Fruit fly (Drosophila melanogaster) whole organism, prepupa: ENCODE measurements around the gene CG31178.
A peak's percentile ranks its signal among the peaks of the same experiment; 100 is the strongest.

Source experiments
- Blimp-1 ChIP-seq: fragments of 200-800 bp; sonication (Bioruptor generic); optimal IDR thresholded peaks from 3 replicates; lab custom pipeline; 2017; ENCODE audit warnings: missing biosample characterization, missing genetic modification characterization, mild to moderate bottlenecking, moderate library complexity, missing genetic modification reagents
- CG10631 ChIP-seq: fragments of 200-800 bp; sonication (Bioruptor generic); optimal IDR thresholded peaks from 2 replicates; lab custom pipeline; 2016; ENCODE audit warnings: missing biosample characterization, missing genetic modification characterization
- CG11762 ChIP-seq: fragments of 200-800 bp; sonication (Bioruptor generic); optimal IDR thresholded peaks from 3 replicates; lab custom pipeline; 2016; ENCODE audit warnings: missing biosample characterization, missing genetic modification characterization; ENCODE audit not compliant: insufficient read depth
- CG1621 ChIP-seq: fragments of 200-800 bp; sonication (Bioruptor generic); optimal IDR thresholded peaks from 3 replicates; lab custom pipeline; 2018; ENCODE audit warnings: missing biosample characterization, mild to moderate bottlenecking, missing genetic modification characterization
- CG16779 ChIP-seq: fragments of 200-800 bp; sonication (Bioruptor generic); optimal IDR thresholded peaks from 3 replicates; lab custom pipeline; 2017; ENCODE audit warnings: missing biosample characterization, mild to moderate bottlenecking, missing genetic modification characterization
- CG3032 ChIP-seq: fragments of 200-800 bp; optimal IDR thresholded peaks from 2 replicates; lab custom pipeline; 2019; ENCODE audit warnings: missing biosample characterization, mild to moderate bottlenecking, missing genetic modification characterization, moderate library complexity
- CG31627 ChIP-seq: fragments of 200-800 bp; sonication (Bioruptor generic); optimal IDR thresholded peaks from 3 replicates; lab custom pipeline; 2016; ENCODE audit warnings: missing biosample characterization, missing genetic modification characterization
- CG32006 ChIP-seq: fragments of 200-800 bp; sonication (Bioruptor generic); optimal IDR thresholded peaks from 3 replicates; lab custom pipeline; 2017; ENCODE audit warnings: missing biosample characterization, mild to moderate bottlenecking, missing genetic modification characterization
- CG34406 ChIP-seq: fragments of 200-800 bp; sonication (Bioruptor generic); optimal IDR thresholded peaks from 3 replicates; lab custom pipeline; 2016; ENCODE audit warnings: missing biosample characterization, missing genetic modification characterization
- CG4318 ChIP-seq: fragments of 200-800 bp; sonication (Bioruptor generic); optimal IDR thresholded peaks from 3 replicates; lab custom pipeline; 2017; ENCODE audit warnings: missing biosample characterization, mild to moderate bottlenecking, missing genetic modification characterization
- CG6276 ChIP-seq: fragments of 200-800 bp; sonication (Bioruptor generic); optimal IDR thresholded peaks from 2 replicates; lab custom pipeline; 2017; ENCODE audit warnings: missing biosample characterization, mild to moderate bottlenecking, missing genetic modification characterization
- CG6792 ChIP-seq: fragments of 200-800 bp; sonication (Bioruptor generic); optimal IDR thresholded peaks from 3 replicates; lab custom pipeline; 2016; ENCODE audit warnings: missing biosample characterization, missing genetic modification characterization
- CG6808 ChIP-seq: fragments of 200-800 bp; sonication (Bioruptor generic); optimal IDR thresholded peaks from 3 replicates; lab custom pipeline; 2017; ENCODE audit warnings: missing biosample characterization, missing genetic modification characterization, mild to moderate bottlenecking, moderate library complexity, missing genetic modification reagents
- CG6854 ChIP-seq: fragments of 200-800 bp; sonication (Bioruptor generic); optimal IDR thresholded peaks from 2 replicates; lab custom pipeline; 2017; ENCODE audit warnings: missing biosample characterization, mild to moderate bottlenecking, missing genetic modification characterization
- CG7368 ChIP-seq: fragments of 200-800 bp; sonication (Bioruptor generic); optimal IDR thresholded peaks from 3 replicates; lab custom pipeline; 2016; ENCODE audit warnings: missing biosample characterization, missing genetic modification characterization
- CG8119 ChIP-seq: fragments of 200-800 bp; sonication (Bioruptor generic); IDR thresholded peaks from 3 replicates; pipeline ENCODE4 v1.3.6; 2022; ENCODE audit warnings: missing biosample characterization, missing genetic modification characterization
- CG8319 ChIP-seq: fragments of 200-800 bp; sonication (Bioruptor generic); optimal IDR thresholded peaks from 3 replicates; lab custom pipeline; 2016; ENCODE audit warnings: missing biosample characterization, missing genetic modification characterization
- CG8632 ChIP-seq: fragments of 200-800 bp; sonication (Bioruptor generic); optimal IDR thresholded peaks from 3 replicates; lab custom pipeline; 2016; ENCODE audit warnings: missing biosample characterization, missing genetic modification characterization
- CG9139 ChIP-seq: fragments of 200-800 bp; sonication (Bioruptor generic); optimal IDR thresholded peaks from 3 replicates; lab custom pipeline; 2017; ENCODE audit warnings: missing biosample characterization, mild to moderate bottlenecking, missing genetic modification characterization
- Eip78C ChIP-seq: fragments of 200-800 bp; sonication (Bioruptor generic); peaks from one replicate; lab custom pipeline; 2016; ENCODE audit warnings: missing biosample characterization, missing genetic modification characterization
- Ets21C ChIP-seq: fragments of 200-800 bp; sonication (Bioruptor generic); optimal IDR thresholded peaks from 3 replicates; lab custom pipeline; 2016; ENCODE audit warnings: missing biosample characterization, missing genetic modification characterization
- Ets96B ChIP-seq: fragments of 200-800 bp; optimal IDR thresholded peaks from 2 replicates; lab custom pipeline; 2019; ENCODE audit warnings: missing biosample characterization, mild to moderate bottlenecking, missing genetic modification characterization, moderate library complexity
- Gug ChIP-seq: fragments of 200-800 bp; sonication (Bioruptor generic); IDR thresholded peaks from 2 replicates; pipeline ENCODE4 v1.3.6; 2022; ENCODE audit warnings: missing biosample characterization, missing genetic modification characterization
- Hr38 ChIP-seq: sonication (Bioruptor generic); optimal IDR thresholded peaks from 2 replicates; lab custom pipeline; 2016; ENCODE audit warnings: missing biosample characterization, missing genetic modification characterization
- Hr4 ChIP-seq: fragments of 200-800 bp; sonication (Bioruptor generic); optimal IDR thresholded peaks from 3 replicates; lab custom pipeline; 2016; ENCODE audit warnings: missing biosample characterization, missing genetic modification characterization
- Lpt ChIP-seq: fragments of 200-800 bp; sonication (Bioruptor generic); optimal IDR thresholded peaks from 3 replicates; lab custom pipeline; 2016; ENCODE audit warnings: missing biosample characterization, missing genetic modification characterization
- Met ChIP-seq: fragments of 200-800 bp; sonication (Bioruptor generic); optimal IDR thresholded peaks from 3 replicates; lab custom pipeline; 2016; ENCODE audit warnings: missing biosample characterization, missing genetic modification characterization
- OdsH ChIP-seq: fragments of 200-800 bp; sonication (Bioruptor generic); optimal IDR thresholded peaks from 3 replicates; lab custom pipeline; 2016; ENCODE audit warnings: missing biosample characterization, missing genetic modification characterization
- Smox ChIP-seq: fragments of 200-800 bp; sonication (Bioruptor generic); optimal IDR thresholded peaks from 3 replicates; lab custom pipeline; 2016; ENCODE audit warnings: missing biosample characterization, missing genetic modification characterization
- Sox102F ChIP-seq: fragments of 200-800 bp; sonication (Bioruptor generic); optimal IDR thresholded peaks from 2 replicates; lab custom pipeline; 2016; ENCODE audit warnings: missing biosample characterization, mild to moderate bottlenecking, missing genetic modification characterization
- Sox14 ChIP-seq: fragments of 200-800 bp; sonication (Bioruptor generic); optimal IDR thresholded peaks from 3 replicates; lab custom pipeline; 2016; ENCODE audit warnings: missing biosample characterization, missing genetic modification characterization
- achi ChIP-seq: fragments of 200-800 bp; sonication (Bioruptor generic); optimal IDR thresholded peaks from 3 replicates; lab custom pipeline; 2016; ENCODE audit warnings: missing biosample characterization, missing genetic modification characterization
- acj6 ChIP-seq: fragments of 200-800 bp; sonication (Bioruptor generic); optimal IDR thresholded peaks from 3 replicates; lab custom pipeline; 2016; ENCODE audit warnings: missing biosample characterization, missing genetic modification characterization
- cyc ChIP-seq: fragments of 200-800 bp; sonication (Bioruptor generic); optimal IDR thresholded peaks from 3 replicates; lab custom pipeline; 2016; ENCODE audit warnings: missing biosample characterization, missing genetic modification characterization
- dac ChIP-seq: fragments of 200-800 bp; sonication (Bioruptor generic); optimal IDR thresholded peaks from 2 replicates; lab custom pipeline; 2017; ENCODE audit warnings: missing biosample characterization, mild to moderate bottlenecking, missing genetic modification characterization
- eg ChIP-seq: fragments of 200-800 bp; sonication (Bioruptor generic); IDR thresholded peaks from 3 replicates; pipeline ENCODE4 v1.3.6; 2022; ENCODE audit warnings: missing biosample characterization, missing genetic modification characterization
- esn ChIP-seq: fragments of 200-800 bp; sonication (Bioruptor generic); optimal IDR thresholded peaks from 2 replicates; lab custom pipeline; 2016; ENCODE audit warnings: missing biosample characterization, mild to moderate bottlenecking, missing genetic modification characterization, moderate library complexity
- fd59A ChIP-seq: fragments of 200-800 bp; sonication (Bioruptor generic); optimal IDR thresholded peaks from 2 replicates; lab custom pipeline; 2017; ENCODE audit warnings: missing biosample characterization, mild to moderate bottlenecking, missing genetic modification characterization, missing genetic modification reagents
- fkh ChIP-seq: fragments of 200-800 bp; sonication (Bioruptor generic); optimal IDR thresholded peaks from 3 replicates; lab custom pipeline; 2017; ENCODE audit warnings: missing biosample characterization, mild to moderate bottlenecking, missing genetic modification characterization, moderate library complexity
- lz ChIP-seq: fragments of 200-800 bp; sonication (Bioruptor generic); optimal IDR thresholded peaks from 3 replicates; lab custom pipeline; 2016; ENCODE audit warnings: missing biosample characterization, missing genetic modification characterization
- net ChIP-seq: fragments of 200-800 bp; sonication (Bioruptor generic); optimal IDR thresholded peaks from 3 replicates; lab custom pipeline; 2016; ENCODE audit warnings: missing biosample characterization, missing genetic modification characterization
- pdm3 ChIP-seq: fragments of 200-800 bp; sonication (Bioruptor generic); optimal IDR thresholded peaks from 3 replicates; lab custom pipeline; 2016; ENCODE audit warnings: missing biosample characterization, missing genetic modification characterization
- salr ChIP-seq, 2 experiments: fragments of 200-800 bp; sonication (Bioruptor generic); optimal IDR thresholded peaks; 3 replicates each; lab custom pipeline; 2016 to 2018; ENCODE audit warnings: missing biosample characterization in 2 of 2, missing genetic modification characterization in 2 of 2, mild to moderate bottlenecking in 1 of 2
- spab ChIP-seq: fragments of 200-800 bp; sonication (Bioruptor generic); optimal IDR thresholded peaks from 2 replicates; lab custom pipeline; 2017; ENCODE audit warnings: missing biosample characterization, mild to moderate bottlenecking, missing genetic modification characterization, missing genetic modification reagents
- ss ChIP-seq, 2 experiments: fragments of 200-800 bp; sonication (Bioruptor generic); optimal IDR thresholded peaks; 2 replicates in 1 of 2; 3 replicates in 1 of 2; lab custom pipeline; 2017 to 2018; ENCODE audit warnings: mild to moderate bottlenecking in 2 of 2, missing biosample characterization in 2 of 2, missing genetic modification characterization in 2 of 2, moderate library complexity in 1 of 2
- topi ChIP-seq: fragments of 200-800 bp; sonication (Bioruptor generic); optimal IDR thresholded peaks from 3 replicates; lab custom pipeline; 2016; ENCODE audit warnings: missing biosample characterization, missing genetic modification characterization

Gene CG31178

DNA sequence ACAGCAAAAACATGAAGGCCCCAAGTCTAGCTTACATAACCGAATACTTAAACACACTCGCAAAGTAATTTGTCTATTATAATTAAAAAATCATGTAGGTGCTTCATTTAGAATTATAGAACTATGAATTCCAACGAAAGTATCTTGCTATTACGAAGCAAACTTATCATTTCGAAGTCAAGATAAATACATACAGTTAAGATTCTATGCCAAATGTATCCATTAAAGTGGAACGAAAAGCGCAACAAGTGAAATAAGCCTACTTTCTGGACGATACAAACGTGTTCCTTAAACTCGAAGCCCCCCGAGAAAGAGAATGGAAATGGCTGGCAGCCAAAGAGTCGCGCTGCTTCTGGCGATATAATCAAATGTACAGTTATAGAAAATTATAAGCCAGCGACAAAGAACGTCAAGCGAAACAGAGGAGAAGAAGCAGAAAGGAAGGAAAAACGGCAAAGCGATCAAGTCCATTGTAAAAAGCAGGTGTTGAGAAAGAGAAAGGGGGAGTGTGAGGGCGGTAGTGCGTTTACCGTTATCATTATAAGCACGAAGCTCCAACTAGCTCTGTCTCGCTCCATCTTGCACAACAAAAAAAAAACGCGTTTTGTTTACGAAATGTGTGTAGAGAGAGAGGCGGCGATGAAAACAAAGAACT is 20.8 kb upstream of the CG31178 start (continued):
- TF ChIP-seq CG6276 (GFP tag; lab: Kevin White, UChicago): peak; percentile 21
- TF ChIP-seq topi (GFP tag; lab: Kevin White, UChicago): no peak
- TF ChIP-seq Blimp-1 (GFP tag; lab: Kevin White, UChicago): no peak
- no peak for TF ChIP-seq achi (GFP tag; lab: Kevin White, UChicago)
- no peak for TF ChIP-seq CG6792 (GFP tag; lab: Kevin White, UChicago)
- TF ChIP-seq eg: no peak
- no peak for TF ChIP-seq CG1621 (tag; lab: Kevin White, UChicago)
- TF ChIP-seq CG6808 (GFP tag; lab: Kevin White, UChicago): peak; percentile 30
- no peak for TF ChIP-seq net
- TF ChIP-seq salr (GFP tag; optimal IDR thresholded peaks at IDR 0.05; lab: Kevin White, UChicago): no peak
- TF ChIP-seq Sox102F (GFP tag; lab: Kevin White, UChicago): no peak
- TF ChIP-seq CG32006: peak; percentile 66
- no peak for TF ChIP-seq CG8632
- peak; percentile 11 for TF ChIP-seq Hr4 (GFP tag; lab: Kevin White, UChicago)
- TF ChIP-seq pdm3 (GFP tag; lab: Kevin White, UChicago): peak; percentile 27
- peak; percentile 3 for TF ChIP-seq Lpt (GFP tag; lab: Kevin White, UChicago)
- TF ChIP-seq Smox (GFP tag; lab: Kevin White, UChicago): no peak
- TF ChIP-seq Ets96B (tag; lab: Kevin White, UChicago): peak; percentile 30
- TF ChIP-seq CG10631 (GFP tag; lab: Kevin White, UChicago): peak; percentile 30
- TF ChIP-seq CG8319 (GFP tag; lab: Kevin White, UChicago): no peak
- TF ChIP-seq CG11762 (GFP tag; lab: Kevin White, UChicago): no peak

DNA sequence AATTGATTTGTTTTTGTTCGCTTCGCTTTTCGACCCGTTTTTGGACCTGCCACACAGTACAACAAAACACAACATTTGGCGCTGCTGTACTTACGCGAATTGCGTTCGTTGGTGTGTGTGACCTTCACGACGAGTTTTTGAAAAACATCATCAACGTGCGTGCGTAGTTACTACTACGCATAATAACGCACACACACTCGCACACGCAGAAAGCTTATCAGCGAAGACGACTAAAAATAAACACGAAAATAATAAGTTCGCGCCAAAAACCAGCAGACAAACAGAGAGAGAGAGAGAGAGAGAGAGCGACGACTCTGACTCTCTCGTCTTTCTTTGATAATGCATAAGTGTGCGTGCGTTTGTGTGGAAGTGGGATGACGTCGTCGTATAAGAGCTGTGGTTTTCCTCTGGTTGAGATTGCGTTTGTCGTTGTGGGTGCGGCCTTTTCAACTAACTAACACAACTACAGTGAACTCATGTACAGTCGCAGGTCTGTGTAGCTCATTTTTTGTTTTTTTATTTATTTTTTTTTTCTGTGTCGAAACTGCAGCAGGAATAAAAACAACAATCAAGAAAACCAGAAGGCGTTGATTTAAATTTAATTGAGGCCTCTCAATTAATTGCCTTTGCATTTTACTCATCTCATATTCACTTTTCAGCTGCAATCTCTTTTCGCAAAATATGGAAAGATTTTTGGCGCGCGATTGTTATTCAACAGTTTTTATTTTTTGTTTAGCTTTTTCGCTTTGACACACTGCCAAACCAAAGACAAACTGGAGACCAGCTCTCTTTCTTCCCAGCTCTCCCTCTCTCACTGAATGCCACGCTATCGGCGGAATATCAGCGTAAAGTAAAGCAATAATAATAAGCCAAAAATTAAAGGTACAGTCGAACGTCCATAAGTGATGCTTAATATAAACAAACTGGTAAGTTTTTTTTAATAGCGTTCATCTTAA is 19.6 kb upstream of the CG31178 start:
- TF ChIP-seq fd59A (GFP tag; lab: Kevin White, UChicago) (no peak), cyc (GFP tag; lab: Kevin White, UChicago) (peak; percentile 6), CG9139 (GFP tag; lab: Kevin White, UChicago) (peak; percentile 75), CG10631 (GFP tag; lab: Kevin White, UChicago) (no peak), CG6854 (GFP tag; lab: Kevin White, UChicago) (peak; percentile 71), ss (GFP tag; optimal IDR thresholded peaks at IDR 0.05; lab: Kevin White, UChicago) (peak; percentile 86 to 87), Sox102F (GFP tag; lab: Kevin White, UChicago) (peak; percentile 52), acj6 (GFP tag; lab: Kevin White, UChicago) (no peak), CG8119 (peak; percentile 62), fkh (peak; percentile 90), CG3032 (tag; lab: Kevin White, UChicago) (peak; percentile 16), Ets21C (GFP tag; lab: Kevin White, UChicago) (no peak), Sox14 (GFP tag; lab: Kevin White, UChicago) (peak; percentile 38), CG32006 (no peak), OdsH (GFP tag; lab: Kevin White, UChicago) (peak; percentile 3), Hr4 (GFP tag; lab: Kevin White, UChicago) (peak; percentile 29), CG16779 (tag; lab: Kevin White, UChicago) (peak; percentile 42), esn (GFP tag; lab: Kevin White, UChicago) (peak; percentile 28), CG31627 (GFP tag; lab: Kevin White, UChicago) (no peak), Eip78C (peak; percentile 79), Met (peak; percentile 34), pdm3 (GFP tag; lab: Kevin White, UChicago) (peak; percentile 38), spab (peak; percentile 58), CG4318 (no peak), topi (GFP tag; lab: Kevin White, UChicago) (peak; percentile 26), Gug (GFP tag; lab: Robert Waterston, UW) (no peak), Hr38 (GFP tag; lab: Kevin White, UChicago) (no peak), dac (GFP tag; lab: Kevin White, UChicago) (no peak), CG7368 (GFP tag; lab: Kevin White, UChicago) (peak; percentile 35), Smox (GFP tag; lab: Kevin White, UChicago) (peak; percentile 11), CG34406 (GFP tag; lab: Kevin White, UChicago) (peak; percentile 33), Blimp-1 (GFP tag; lab: Kevin White, UChicago) (peak; percentile 15), lz (GFP tag; lab: Kevin White, UChicago) (no peak)
